Fruit fly (Drosophila melanogaster): ENCODE measurements around the gene pira.

The pira gene

dm6 chrX:12750928-12751631, 12.3 kb downstream of the pira start (continued):
- TF ChIP-seq Lpt (GFP tag; optimal IDR thresholded peaks at IDR 0.05), result no peak
- peak; percentile 98 for TF ChIP-seq CG2199 (GFP tag; IDR thresholded peaks at IDR 0.05)
- peak; percentile 96 for TF ChIP-seq ac (GFP tag; optimal IDR thresholded peaks at IDR 0.05)
- peak; percentile 94 for TF ChIP-seq CG8290 (GFP tag; optimal IDR thresholded peaks at IDR 0.05)
- peak; percentile 93 to 99 for TF ChIP-seq CG8290 (tag; optimal IDR thresholded peaks at IDR 0.05)
- TF ChIP-seq toy (GFP tag; IDR thresholded peaks at IDR 0.05), result peak; percentile 100
- peak; percentile 98 for TF ChIP-seq CG8765 (GFP tag; IDR thresholded peaks at IDR 0.05)
- peak; percentile 100 for TF ChIP-seq CG11723 (GFP tag; optimal IDR thresholded peaks at IDR 0.05)
- TF ChIP-seq CG12942 (GFP tag; optimal IDR thresholded peaks at IDR 0.05), result peak; percentile 99
- peak; percentile 99 to 100 for TF ChIP-seq bsh (GFP tag; optimal IDR thresholded peaks at IDR 0.05)
- TF ChIP-seq h (optimal IDR thresholded peaks at IDR 0.05), result no peak
- TF ChIP-seq CG4328 (GFP tag; optimal IDR thresholded peaks at IDR 0.05), result peak; percentile 100
- peak; percentile 100 for TF ChIP-seq CG6765 (GFP tag; optimal IDR thresholded peaks at IDR 0.05)
- TF ChIP-seq Hr51 (GFP tag; optimal IDR thresholded peaks at IDR 0.05), result peak; percentile 99 to 100
- TF ChIP-seq maf-S (GFP tag; optimal IDR thresholded peaks at IDR 0.05), result peak; percentile 100
- peak; percentile 99 for TF ChIP-seq ro (GFP tag; IDR thresholded peaks at IDR 0.05)
- peak; percentile 99 for TF ChIP-seq H2.0 (GFP tag; IDR thresholded peaks at IDR 0.05)
- peak; percentile 99 for TF ChIP-seq CG6175 (GFP tag; IDR thresholded peaks at IDR 0.05)
- peak; percentile 99 for TF ChIP-seq sd (tag; optimal IDR thresholded peaks at IDR 0.05)
- TF ChIP-seq Scr (GFP tag; IDR thresholded peaks at IDR 0.05; ENCODE audit: partially characterized antibody), result peak; percentile 56
- peak; percentile 100 for TF ChIP-seq CG10462 (GFP tag; optimal IDR thresholded peaks at IDR 0.05)
- peak; percentile 100 for TF ChIP-seq dmrt99B (tag; optimal IDR thresholded peaks at IDR 0.05)
- peak; percentile 99 for TF ChIP-seq Chrac-16 (GFP tag; optimal IDR thresholded peaks at IDR 0.05)
- peak in 1 of 2 experiments; percentile 99 for TF ChIP-seq Eip74EF (GFP tag; optimal IDR thresholded peaks at IDR 0.05)
- TF ChIP-seq ash1 (GFP tag; optimal IDR thresholded peaks at IDR 0.05), result peak; percentile 88
- peak; percentile 100 for TF ChIP-seq NfI (GFP tag; optimal IDR thresholded peaks at IDR 0.05)
- peak; percentile 100 for TF ChIP-seq sisA (GFP tag; IDR thresholded peaks at IDR 0.05)
- TF ChIP-seq p53 (GFP tag; optimal IDR thresholded peaks at IDR 0.05), result peak; percentile 99
- peak; percentile 99 for TF ChIP-seq en (GFP tag; optimal IDR thresholded peaks at IDR 0.05)
- peak; percentile 100 for TF ChIP-seq so (GFP tag; IDR thresholded peaks at IDR 0.05)
- TF ChIP-seq HLH3B (GFP tag; IDR thresholded peaks at IDR 0.05), result peak; percentile 99
- TF ChIP-seq Awh (GFP tag; IDR thresholded peaks at IDR 0.05), result peak; percentile 98
- peak; percentile 99 for TF ChIP-seq tup (GFP tag; optimal IDR thresholded peaks at IDR 0.05)
- peak; percentile 100 for TF ChIP-seq sob (GFP tag; IDR thresholded peaks at IDR 0.05)
- TF ChIP-seq tin (GFP tag; optimal IDR thresholded peaks at IDR 0.05), result peak; percentile 99
- TF ChIP-seq run (tag; optimal IDR thresholded peaks at IDR 0.05), result peak; percentile 100
- peak; percentile 100 for TF ChIP-seq dmrt11E (tag; optimal IDR thresholded peaks at IDR 0.05)
- TF ChIP-seq CG32767 (GFP tag; IDR thresholded peaks at IDR 0.05), result peak; percentile 100
- TF ChIP-seq CG31441 (GFP tag; IDR thresholded peaks at IDR 0.05), result peak; percentile 100
- no peak for TF ChIP-seq hbn (GFP tag; IDR thresholded peaks at IDR 0.05; ENCODE audit: partially characterized antibody)
- peak; percentile 92 for TF ChIP-seq CG30020 (tag; optimal IDR thresholded peaks at IDR 0.05)
- TF ChIP-seq pnt (GFP tag; optimal IDR thresholded peaks at IDR 0.05), result peak; percentile 99
- TF ChIP-seq CG3838 (GFP tag; optimal IDR thresholded peaks at IDR 0.05), result peak; percentile 99
- TF ChIP-seq CG33557 (GFP tag; optimal IDR thresholded peaks at IDR 0.05), result peak; percentile 99
- TF ChIP-seq CG13424 (tag; optimal IDR thresholded peaks at IDR 0.05), result peak; percentile 100
- TF ChIP-seq dimm (GFP tag; IDR thresholded peaks at IDR 0.05), result peak; percentile 98
- peak; percentile 99 for TF ChIP-seq ERR (GFP tag; optimal IDR thresholded peaks at IDR 0.05)
- TF ChIP-seq scrt (GFP tag; optimal IDR thresholded peaks at IDR 0.05), result peak; percentile 100
- peak; percentile 95 for TF ChIP-seq CG15479 (GFP tag; optimal IDR thresholded peaks at IDR 0.05)
- TF ChIP-seq NC2β (GFP tag; optimal IDR thresholded peaks at IDR 0.05), result peak; percentile 99

Measured in whole organism, embryonic.